Worm (Caenorhabditis elegans) whole organism, young adult: ENCODE measurements around the gene C08E3.1.

ENCODE experiments used
- C06A6.2 ChIP-seq: fragments of 200-800 bp; sonication (Bioruptor generic); conservative IDR thresholded peaks from 2 replicates; pipeline ENCODE4 v1.3.6; 2022; ENCODE audit warnings: missing genetic modification characterization, missing compliant biosample characterization
- C17E4.6 ChIP-seq: fragments of 200-800 bp; sonication (Bioruptor generic); IDR thresholded peaks from 2 replicates; pipeline ENCODE4 v1.3.6; 2022; ENCODE audit warnings: missing genetic modification reagents, missing genetic modification characterization, missing compliant biosample characterization
- F37B4.10 ChIP-seq: fragments of 200-800 bp; sonication (Bioruptor generic); IDR thresholded peaks from 2 replicates; pipeline ENCODE4 v1.3.6; 2022; ENCODE audit warnings: missing genetic modification characterization, missing compliant biosample characterization
- F52B5.7 ChIP-seq: sonication (generic microtip); optimal IDR thresholded peaks from 2 replicates; lab custom pipeline; 2016; ENCODE audit warnings: mild to moderate bottlenecking, missing genetic modification characterization, missing compliant biosample characterization
- F57A8.1 ChIP-seq: fragments of 200-800 bp; sonication (Bioruptor generic); optimal IDR thresholded peaks from 2 replicates; lab custom pipeline; 2018; ENCODE audit warnings: mild to moderate bottlenecking, missing genetic modification characterization, moderate library complexity, missing compliant biosample characterization
- T26A5.8 ChIP-seq: sonication (generic microtip); optimal IDR thresholded peaks from 2 replicates; lab custom pipeline; 2016; ENCODE audit warnings: missing genetic modification characterization, missing compliant biosample characterization
- aptf-3 ChIP-seq: fragments of 200-800 bp; sonication (Bioruptor generic); IDR thresholded peaks from 2 replicates; pipeline ENCODE4 v1.3.6; 2022; ENCODE audit warnings: missing genetic modification characterization, missing compliant biosample characterization
- attf-5 ChIP-seq: fragments of 200-800 bp; sonication (Bioruptor generic); optimal IDR thresholded peaks from 2 replicates; lab custom pipeline; 2018; ENCODE audit warnings: mild to moderate bottlenecking, missing genetic modification characterization, missing compliant biosample characterization
- ceh-27 ChIP-seq: fragments of 200-800 bp; sonication (Bioruptor generic); optimal IDR thresholded peaks from 2 replicates; lab custom pipeline; 2018; ENCODE audit warnings: mild to moderate bottlenecking, missing genetic modification characterization, moderate library complexity, missing compliant biosample characterization
- ceh-58 ChIP-seq: fragments of 200-800 bp; sonication (Bioruptor generic); IDR thresholded peaks from 2 replicates; pipeline ENCODE4 v1.3.6; 2022; ENCODE audit warnings: missing genetic modification characterization, missing compliant biosample characterization
- dox-1 ChIP-seq: fragments of 200-800 bp; sonication (Bioruptor generic); IDR thresholded peaks from 2 replicates; pipeline ENCODE4 v1.3.6; 2022; ENCODE audit warnings: missing genetic modification reagents, missing genetic modification characterization, missing compliant biosample characterization
- efl-1 ChIP-seq: fragments of 150-350 bp; optimal IDR thresholded peaks from 2 replicates; lab custom pipeline; 2014; ENCODE audit warnings: missing biosample characterization, missing genetic modification reagents, missing genetic modification characterization
- egl-44 ChIP-seq: fragments of 200-800 bp; sonication (Bioruptor generic); IDR thresholded peaks from 2 replicates; pipeline ENCODE4 v1.3.6; 2022; ENCODE audit warnings: missing genetic modification reagents, missing genetic modification characterization, missing compliant biosample characterization
- ets-4 ChIP-seq: fragments of 200-800 bp; sonication (Bioruptor generic); optimal IDR thresholded peaks from 2 replicates; lab custom pipeline; 2018; ENCODE audit warnings: mild to moderate bottlenecking, missing genetic modification characterization, missing compliant biosample characterization
- gei-17 ChIP-seq: fragments of 200-800 bp; sonication (Bioruptor generic); optimal IDR thresholded peaks from 2 replicates; lab custom pipeline; 2018; ENCODE audit warnings: mild to moderate bottlenecking, missing genetic modification characterization, missing compliant biosample characterization
- him-1 ChIP-seq: sonication (generic microtip); optimal IDR thresholded peaks from 2 replicates; lab custom pipeline; 2016; ENCODE audit warnings: missing genotype, missing genetic modification reagents, missing genetic modification characterization, missing compliant biosample characterization
- hlh-26 ChIP-seq: fragments of 200-800 bp; sonication (Bioruptor generic); conservative IDR thresholded peaks from 2 replicates; pipeline ENCODE4 v1.3.6; 2022; ENCODE audit warnings: missing genetic modification reagents, missing genetic modification characterization, missing compliant biosample characterization
- hmg-20 ChIP-seq: fragments of 200-800 bp; sonication (Bioruptor generic); IDR thresholded peaks from 2 replicates; pipeline ENCODE4 v1.3.6; 2022; ENCODE audit warnings: missing genetic modification reagents, missing genetic modification characterization, missing compliant biosample characterization
- madf-3 ChIP-seq: fragments of 200-800 bp; sonication (Bioruptor generic); IDR thresholded peaks from 2 replicates; pipeline ENCODE4 v1.3.6; 2022; ENCODE audit warnings: missing genetic modification reagents, missing genetic modification characterization, missing compliant biosample characterization
- madf-6 ChIP-seq: fragments of 200-800 bp; sonication (Bioruptor generic); IDR thresholded peaks from 2 replicates; pipeline ENCODE4 v1.3.6; 2022; ENCODE audit warnings: missing genetic modification reagents, missing genetic modification characterization, missing compliant biosample characterization
- mcd-1 ChIP-seq: fragments of 200-800 bp; sonication (Bioruptor generic); IDR thresholded peaks from 2 replicates; pipeline ENCODE4 v1.3.6; 2022; ENCODE audit warnings: missing genetic modification reagents, missing genetic modification characterization, missing compliant biosample characterization
- mxl-1 ChIP-seq: sonication (generic microtip); optimal IDR thresholded peaks from 2 replicates; lab custom pipeline; 2016; ENCODE audit warnings: missing genetic modification characterization, missing compliant biosample characterization
- nfya-1 ChIP-seq: sonication (generic microtip); optimal IDR thresholded peaks from 2 replicates; lab custom pipeline; 2017; ENCODE audit warnings: antibody characterized with exemption, missing compliant biosample characterization, missing genetic modification characterization, borderline replicate concordance; ENCODE audit not compliant: insufficient read depth
- nfyb-1 ChIP-seq: fragments of 200-800 bp; sonication (Bioruptor generic); IDR thresholded peaks from 2 replicates; pipeline ENCODE4 v1.3.6; 2022; ENCODE audit warnings: missing genetic modification reagents, missing genetic modification characterization, missing compliant biosample characterization
- nhr-80 ChIP-seq: sonication (generic microtip); optimal IDR thresholded peaks from 2 replicates; lab custom pipeline; 2016; ENCODE audit warnings: missing genetic modification characterization, missing compliant biosample characterization
- rcor-1 ChIP-seq: fragments of 200-800 bp; sonication (Bioruptor generic); IDR thresholded peaks from 2 replicates; pipeline ENCODE4 v1.3.6; 2022; ENCODE audit warnings: missing genetic modification reagents, missing genetic modification characterization, missing compliant biosample characterization
- rpc-1 ChIP-seq, 2 experiments: fragments of 150-350 bp in 1 of 2; sonication (generic microtip) in 1 of 2; optimal IDR thresholded peaks; 2 replicates each; lab custom pipeline; 2014 to 2018; ENCODE audit warnings: missing biosample characterization in 1 of 2, missing genetic modification characterization in 1 of 2, missing genetic modification reagents in 1 of 2, missing genotype in 1 of 2
- zfh-2 ChIP-seq: fragments of 200-800 bp; sonication (Bioruptor generic); conservative IDR thresholded peaks from 2 replicates; pipeline ENCODE4 v1.3.6; 2022; ENCODE audit warnings: missing genetic modification reagents, missing genetic modification characterization, missing compliant biosample characterization
- zim-3 ChIP-seq: sonication (generic microtip); optimal IDR thresholded peaks from 2 replicates; lab custom pipeline; 2017; ENCODE audit warnings: mild to moderate bottlenecking, missing genetic modification characterization, moderate library complexity, missing compliant biosample characterization
- ztf-18 ChIP-seq: sonication (generic microtip); optimal IDR thresholded peaks from 2 replicates; lab custom pipeline; 2016; ENCODE audit warnings: missing genotype, mild to moderate bottlenecking, missing genetic modification characterization, missing compliant biosample characterization
- ztf-25 ChIP-seq: fragments of 200-800 bp; sonication (Bioruptor generic); IDR thresholded peaks from 2 replicates; pipeline ENCODE4 v1.3.6; 2022; ENCODE audit warnings: missing genetic modification reagents, missing genetic modification characterization, missing compliant biosample characterization

C08E3.1 gene

ce11 chrII:1670260-1670879 is 36.8 kb downstream of the C08E3.1 start, which contains the start of gene nhx-6:
Gene nhx-6 (plus strand): TSS chrII:1670829.
- TF ChIP-seq dox-1 (GFP tag; lab: Robert Waterston, UW) (0 out of 2 replicates have a peak, but pooled peaks have one; percentile 17), C06A6.2 (GFP tag; lab: Robert Waterston, UW) (no peak), gei-17 (GFP tag; lab: Kevin White, UChicago) (no peak), F52B5.7 (tag; lab: Kevin White, UChicago) (no peak), aptf-3 (GFP tag; lab: Robert Waterston, UW) (no peak), nhr-80 (peak; percentile 47), ceh-27 (no peak), mxl-1 (tag; lab: Kevin White, UChicago) (no peak), hmg-20 (GFP tag; lab: Robert Waterston, UW) (no peak), rpc-1 (optimal IDR thresholded peaks at IDR 0.05; lab: Kevin White, UChicago) (no peak), rpc-1 (tag; optimal IDR thresholded peaks at IDR 0.05; lab: Kevin White, UChicago) (no peak)

- TF ChIP-seq zfh-2 (GFP tag; lab: Robert Waterston, UW): 0 out of 2 replicates have a peak, but pooled peaks have one; percentile 33
- TF ChIP-seq ets-4 (GFP tag; lab: Kevin White, UChicago): no peak
- no peak for TF ChIP-seq T26A5.8 (tag; lab: Kevin White, UChicago)
Measured at ce11 chrII:1670985-1671384, 37.4 kb downstream of the C08E3.1 start.

ce11 chrII:1672673-1673072 is 39.1 kb downstream of the C08E3.1 start:
- TF ChIP-seq zfh-2 (GFP tag; lab: Robert Waterston, UW) (peak; percentile 29; the same call in 1 of the 2 replicates), rcor-1 (GFP tag; lab: Robert Waterston, UW) (no peak)

- TF ChIP-seq attf-5 (GFP tag; lab: Kevin White, UChicago): no peak
- TF ChIP-seq, all 124 proteins: peak for 0
Measured at ce11 chrII:1676088-1676487, 42.5 kb downstream of the C08E3.1 start, which contains the start of gene fbxb-17. Gene fbxb-17 (plus strand): TSS chrII:1676388.

- TF ChIP-seq nfyb-1 (no peak), ztf-18 (tag; lab: Kevin White, UChicago) (no peak), ets-4 (GFP tag; lab: Kevin White, UChicago) (no peak), F57A8.1 (GFP tag; lab: Kevin White, UChicago) (no peak), nfya-1 (no peak), him-1 (tag; lab: Kevin White, UChicago) (no peak), hlh-26 (no peak), zim-3 (tag; lab: Kevin White, UChicago) (no peak), madf-6 (GFP tag; lab: Robert Waterston, UW) (no peak), madf-3 (GFP tag; lab: Robert Waterston, UW) (no peak), F52B5.7 (tag; lab: Kevin White, UChicago) (no peak), ceh-58 (GFP tag; lab: Robert Waterston, UW) (no peak), mcd-1 (GFP tag; lab: Robert Waterston, UW) (no peak), F37B4.10 (GFP tag; lab: Robert Waterston, UW) (no peak), ztf-25 (GFP tag; lab: Robert Waterston, UW) (no peak), rcor-1 (GFP tag; lab: Robert Waterston, UW) (no peak), efl-1 (GFP tag; lab: Kevin White, UChicago) (no peak), C17E4.6 (GFP tag; lab: Robert Waterston, UW) (no peak), egl-44 (no peak)
- TF ChIP-seq, all 124 proteins: peak for 0
Measured at ce11 chrII:1679081-1679480, 45.5 kb downstream of the C08E3.1 start, which contains the start of gene irld-36. Gene irld-36 (plus strand): TSS chrII:1679381.
